In the genomic region with DNA sequence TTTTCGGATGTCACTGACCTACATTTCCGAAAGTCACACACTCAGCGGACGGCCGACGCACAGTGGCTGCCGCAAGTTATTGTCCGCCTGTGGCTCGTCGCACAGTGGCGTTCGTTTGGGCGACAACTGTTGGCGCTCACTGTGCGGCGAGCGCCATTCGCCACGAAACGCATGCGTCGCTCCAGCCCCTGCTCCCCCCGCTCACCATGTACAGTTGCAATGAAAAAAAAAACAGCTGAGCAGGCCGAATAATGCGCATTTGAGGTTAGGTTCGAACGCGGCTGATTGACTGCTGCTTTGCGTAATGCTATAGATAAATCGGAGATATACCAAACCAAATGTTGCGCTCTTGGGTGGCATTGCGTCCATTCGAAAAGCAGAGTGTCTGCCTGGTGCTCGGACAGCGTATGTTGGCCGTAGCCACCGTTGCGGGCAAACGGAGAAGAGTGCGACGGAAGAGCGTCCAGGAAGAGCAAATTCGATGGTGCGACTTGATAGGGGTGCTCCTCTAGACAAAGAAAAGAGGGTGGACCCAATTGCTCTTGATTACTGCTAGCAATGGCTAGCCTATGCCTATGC, we compare ENCODE assay signal across 1 fruit fly cellular context.
TF ChIP-seq lines count a peak whose summit lies in the region.

No protein-coding gene starts in this region.

TF ChIP-seq in whole organism, embryonic, 481 proteins besides CTCF, POLR2A, EP300 and RAD21 (continued from another document and continues in another):
- TF ChIP-seq Eip74EF (GFP tag; optimal IDR thresholded peaks at IDR 0.05; lab: Kevin White, UChicago), result peak in 1 of 2 experiments; percentile 59
- TF ChIP-seq CG10267 (tag; optimal IDR thresholded peaks at IDR 0.05; lab: Kevin White, UChicago), result peak; percentile 42
- TF ChIP-seq Camta (GFP tag; optimal IDR thresholded peaks at IDR 0.05; lab: Kevin White, UChicago), result peak; percentile 74
- TF ChIP-seq Ets97D (GFP tag; optimal IDR thresholded peaks at IDR 0.05; lab: Kevin White, UChicago), result peak; percentile 86
- TF ChIP-seq Pdp1 (GFP tag; optimal IDR thresholded peaks at IDR 0.05; lab: Kevin White, UChicago), result peak; percentile 88 to 99
- TF ChIP-seq Meics (GFP tag; optimal IDR thresholded peaks at IDR 0.05; lab: Kevin White, UChicago), result peak; percentile 82
- peak; percentile 44; the same call in 1 of the 3 replicates for TF ChIP-seq HLH4C (GFP tag; IDR thresholded peaks at IDR 0.05; lab: Robert Waterston, UW; ENCODE audit: partially characterized antibody)
- peak; percentile 84 for TF ChIP-seq chn (GFP tag; optimal IDR thresholded peaks at IDR 0.05; lab: Kevin White, UChicago)
- TF ChIP-seq Lhr (GFP tag; optimal IDR thresholded peaks at IDR 0.05; lab: Kevin White, UChicago), result peak; percentile 45
- peak; percentile 58 for TF ChIP-seq CG6854 (GFP tag; optimal IDR thresholded peaks at IDR 0.05; lab: Kevin White, UChicago)
- TF ChIP-seq H2.0 (GFP tag; IDR thresholded peaks at IDR 0.05; lab: Robert Waterston, UW), result peak; percentile 87
- TF ChIP-seq CG10209 (GFP tag; optimal IDR thresholded peaks at IDR 0.05; lab: Kevin White, UChicago), result peak; percentile 78
- peak; percentile 87 for TF ChIP-seq aop (GFP tag; IDR thresholded peaks at IDR 0.05; lab: Robert Waterston, UW)
- TF ChIP-seq sc (optimal IDR thresholded peaks at IDR 0.05; lab: Kevin White, UChicago), result no peak
- peak; percentile 32 for TF ChIP-seq sc (GFP tag; optimal IDR thresholded peaks at IDR 0.05; lab: Kevin White, UChicago)
- peak; percentile 79 for TF ChIP-seq Atf3 (GFP tag; optimal IDR thresholded peaks at IDR 0.05; lab: Kevin White, UChicago)
- TF ChIP-seq CG12104 (GFP tag; optimal IDR thresholded peaks at IDR 0.05; lab: Kevin White, UChicago), result peak; percentile 26
- TF ChIP-seq luna (GFP tag; optimal IDR thresholded peaks at IDR 0.05; lab: Kevin White, UChicago), result peak; percentile 50
- no peak for TF ChIP-seq CG31388 (GFP tag; optimal IDR thresholded peaks at IDR 0.05; lab: Kevin White, UChicago)
- no peak for TF ChIP-seq lov (optimal IDR thresholded peaks at IDR 0.05; lab: Kevin White, UChicago)
- peak; percentile 88 for TF ChIP-seq lov (GFP tag; IDR thresholded peaks at IDR 0.05; lab: Robert Waterston, UW)
- peak; percentile 64; the same call in 1 of the 2 replicates for TF ChIP-seq bbx (GFP tag; IDR thresholded peaks at IDR 0.05; lab: Robert Waterston, UW; ENCODE audit: partially characterized antibody)
- TF ChIP-seq ind (GFP tag; optimal IDR thresholded peaks at IDR 0.05; lab: Kevin White, UChicago), result peak; percentile 89
- peak; percentile 87 for TF ChIP-seq CG14667 (GFP tag; IDR thresholded peaks at IDR 0.05; lab: Robert Waterston, UW)
- peak; percentile 81 for TF ChIP-seq ems (GFP tag; optimal IDR thresholded peaks at IDR 0.05; lab: Kevin White, UChicago)
- TF ChIP-seq zfh2 (GFP tag; optimal IDR thresholded peaks at IDR 0.05; lab: Kevin White, UChicago), result peak; percentile 76
- peak; percentile 98 for TF ChIP-seq Med (GFP tag; lab: Kevin White, UChicago)
- peak; percentile 88 for TF ChIP-seq otp (GFP tag; IDR thresholded peaks at IDR 0.05; lab: Robert Waterston, UW)
- TF ChIP-seq BtbVII (GFP tag; optimal IDR thresholded peaks at IDR 0.05; lab: Kevin White, UChicago), result peak; percentile 72
- peak; percentile 99 for TF ChIP-seq ftz-f1 (GFP tag; optimal IDR thresholded peaks at IDR 0.05; lab: Kevin White, UChicago)
- peak; percentile 67 for TF ChIP-seq CG17829 (tag; optimal IDR thresholded peaks at IDR 0.05; lab: Kevin White, UChicago)
- TF ChIP-seq CG4707 (GFP tag; optimal IDR thresholded peaks at IDR 0.05; lab: Kevin White, UChicago), result peak; percentile 81
- peak; percentile 77 for TF ChIP-seq ssp (GFP tag; IDR thresholded peaks at IDR 0.05; lab: Robert Waterston, UW)
- TF ChIP-seq prd (optimal IDR thresholded peaks at IDR 0.05; lab: Kevin White, UChicago), result no peak
- TF ChIP-seq prd (GFP tag; IDR thresholded peaks at IDR 0.05; lab: Robert Waterston, UW), result peak; percentile 90
- peak in 1 of 2 experiments; percentile 39 for TF ChIP-seq insv (GFP tag; optimal IDR thresholded peaks at IDR 0.05; lab: Kevin White, UChicago)
- peak; percentile 81 for TF ChIP-seq cwo (GFP tag; optimal IDR thresholded peaks at IDR 0.05; lab: Kevin White, UChicago)
- peak; percentile 92 for TF ChIP-seq mam (GFP tag; optimal IDR thresholded peaks at IDR 0.05; lab: Kevin White, UChicago)
- peak; percentile 80 for TF ChIP-seq B-H1 (GFP tag; IDR thresholded peaks at IDR 0.05; lab: Robert Waterston, UW)
- TF ChIP-seq Ravus (GFP tag; IDR thresholded peaks at IDR 0.05; lab: Robert Waterston, UW), result peak; percentile 49
- peak; percentile 68; the same call in 1 of the 2 replicates for TF ChIP-seq ham (GFP tag; IDR thresholded peaks at IDR 0.05; lab: Robert Waterston, UW)
- TF ChIP-seq CG12744 (GFP tag; optimal IDR thresholded peaks at IDR 0.05; lab: Kevin White, UChicago), result peak; percentile 52
- peak; percentile 75 for TF ChIP-seq PHDP (tag; optimal IDR thresholded peaks at IDR 0.05; lab: Kevin White, UChicago)
- no peak for TF ChIP-seq dmrt11E (tag; optimal IDR thresholded peaks at IDR 0.05; lab: Kevin White, UChicago)
- TF ChIP-seq CG10274 (GFP tag; optimal IDR thresholded peaks at IDR 0.05; lab: Kevin White, UChicago), result peak; percentile 65
- 0 out of 3 replicates have a peak, but pooled peaks have one; percentile 42 for TF ChIP-seq jigr1 (GFP tag; IDR thresholded peaks at IDR 0.05; lab: Robert Waterston, UW)
- TF ChIP-seq maf-S (GFP tag; optimal IDR thresholded peaks at IDR 0.05; lab: Kevin White, UChicago), result peak; percentile 75
- peak; percentile 32 for TF ChIP-seq D19A (tag; optimal IDR thresholded peaks at IDR 0.05; lab: Kevin White, UChicago)
- peak; percentile 80 for TF ChIP-seq CG13296 (GFP tag; optimal IDR thresholded peaks at IDR 0.05; lab: Kevin White, UChicago)
- peak; percentile 77 for TF ChIP-seq CG11398 (GFP tag; optimal IDR thresholded peaks at IDR 0.05; lab: Kevin White, UChicago)
- peak; percentile 92 for TF ChIP-seq CG34376 (GFP tag; optimal IDR thresholded peaks at IDR 0.05; lab: Kevin White, UChicago)
- TF ChIP-seq CrebB (tag; optimal IDR thresholded peaks at IDR 0.05; lab: Kevin White, UChicago), result peak; percentile 74
- TF ChIP-seq Elba2 (GFP tag; optimal IDR thresholded peaks at IDR 0.05; lab: Kevin White, UChicago), result no peak
- TF ChIP-seq CG7786 (GFP tag; optimal IDR thresholded peaks at IDR 0.05; lab: Kevin White, UChicago), result peak; percentile 87
- peak; percentile 82 for TF ChIP-seq CG31224 (GFP tag; IDR thresholded peaks at IDR 0.05; lab: Robert Waterston, UW)
- peak; percentile 66 for TF ChIP-seq CG7357 (GFP tag; IDR thresholded peaks at IDR 0.05; lab: Robert Waterston, UW)
- TF ChIP-seq sqz (GFP tag; optimal IDR thresholded peaks at IDR 0.05; lab: Kevin White, UChicago), result peak; percentile 98
- TF ChIP-seq cg (GFP tag; optimal IDR thresholded peaks at IDR 0.05; lab: Kevin White, UChicago), result peak; percentile 19
- TF ChIP-seq stwl (tag; optimal IDR thresholded peaks at IDR 0.05; lab: Kevin White, UChicago), result peak; percentile 34
- TF ChIP-seq CG3726 (GFP tag; IDR thresholded peaks at IDR 0.05; lab: Robert Waterston, UW), result peak; percentile 69; the same call in 2 of the 3 replicates
- TF ChIP-seq CG1529 (GFP tag; optimal IDR thresholded peaks at IDR 0.05; lab: Kevin White, UChicago), result peak; percentile 54
- TF ChIP-seq CG17912 (GFP tag; optimal IDR thresholded peaks at IDR 0.05; lab: Kevin White, UChicago), result peak; percentile 83
- TF ChIP-seq CG12299 (tag; optimal IDR thresholded peaks at IDR 0.05; lab: Kevin White, UChicago), result peak; percentile 45
- peak; percentile 88 for TF ChIP-seq ranshi (GFP tag; IDR thresholded peaks at IDR 0.05; lab: Robert Waterston, UW)
- peak; percentile 97 for TF ChIP-seq CG34422 (GFP tag; IDR thresholded peaks at IDR 0.05; lab: Robert Waterston, UW)
- peak; percentile 48 for TF ChIP-seq CG15601 (tag; optimal IDR thresholded peaks at IDR 0.05; lab: Kevin White, UChicago)
- TF ChIP-seq danr (GFP tag; IDR thresholded peaks at IDR 0.05; lab: Robert Waterston, UW), result peak; percentile 49; the same call in 1 of the 2 replicates
- TF ChIP-seq CG3407 (GFP tag; optimal IDR thresholded peaks at IDR 0.05; lab: Kevin White, UChicago), result peak; percentile 53
- TF ChIP-seq D (optimal IDR thresholded peaks at IDR 0.05; lab: Kevin White, UChicago), result no peak
- TF ChIP-seq D (GFP tag; optimal IDR thresholded peaks at IDR 0.05; lab: Kevin White, UChicago), result peak; percentile 51
- TF ChIP-seq Mrtf (GFP tag; IDR thresholded peaks at IDR 0.05; lab: Robert Waterston, UW), result peak; percentile 92
- peak; percentile 36 for TF ChIP-seq CG12236 (GFP tag; optimal IDR thresholded peaks at IDR 0.05; lab: Kevin White, UChicago)
- peak; percentile 36 to 95 for TF ChIP-seq crp (GFP tag; optimal IDR thresholded peaks at IDR 0.05; lab: Kevin White, UChicago)
- TF ChIP-seq CG4360 (GFP tag; IDR thresholded peaks at IDR 0.05; lab: Robert Waterston, UW), result peak; percentile 59
- TF ChIP-seq CG2202 (tag; optimal IDR thresholded peaks at IDR 0.05; lab: Kevin White, UChicago), result peak; percentile 35
- peak; percentile 93 for TF ChIP-seq sens (GFP tag; lab: Kevin White, UChicago)
- no peak for TF ChIP-seq Lpt (GFP tag; optimal IDR thresholded peaks at IDR 0.05; lab: Kevin White, UChicago)
- peak; percentile 96 for TF ChIP-seq Antp (GFP tag; optimal IDR thresholded peaks at IDR 0.05; lab: Kevin White, UChicago)
- TF ChIP-seq sug (tag; optimal IDR thresholded peaks at IDR 0.05; lab: Kevin White, UChicago), result peak; percentile 85
- TF ChIP-seq da (GFP tag; optimal IDR thresholded peaks at IDR 0.05; lab: Kevin White, UChicago), result peak; percentile 71
- no peak for TF ChIP-seq cad (GFP tag; optimal IDR thresholded peaks at IDR 0.05; lab: Kevin White, UChicago)
- peak; percentile 67 for TF ChIP-seq CG8290 (GFP tag; optimal IDR thresholded peaks at IDR 0.05; lab: Kevin White, UChicago)
- TF ChIP-seq CG8290 (tag; optimal IDR thresholded peaks at IDR 0.05; lab: Kevin White, UChicago), result peak; percentile 32 to 97
- TF ChIP-seq az2 (GFP tag; optimal IDR thresholded peaks at IDR 0.05; lab: Kevin White, UChicago), result peak; percentile 84
- peak; percentile 95 for TF ChIP-seq lab (GFP tag; optimal IDR thresholded peaks at IDR 0.05; lab: Kevin White, UChicago)
- TF ChIP-seq CG4820 (GFP tag; optimal IDR thresholded peaks at IDR 0.05; lab: Kevin White, UChicago), result peak; percentile 55
- TF ChIP-seq lmd (GFP tag; IDR thresholded peaks at IDR 0.05; lab: Robert Waterston, UW), result peak; percentile 88
- TF ChIP-seq CG3281 (GFP tag; optimal IDR thresholded peaks at IDR 0.05; lab: Kevin White, UChicago), result peak; percentile 72
- TF ChIP-seq mld (GFP tag; IDR thresholded peaks at IDR 0.05; lab: Robert Waterston, UW; ENCODE audit: partially characterized antibody), result 0 out of 3 replicates have a peak, but pooled peaks have one; percentile 21
- peak; percentile 65 for TF ChIP-seq eyg (GFP tag; optimal IDR thresholded peaks at IDR 0.05; lab: Kevin White, UChicago)
- peak; percentile 39 for TF ChIP-seq Nf-YB (GFP tag; optimal IDR thresholded peaks at IDR 0.05; lab: Kevin White, UChicago)
- TF ChIP-seq gsb (GFP tag; IDR thresholded peaks at IDR 0.05; lab: Robert Waterston, UW), result peak; percentile 84
- TF ChIP-seq klu (GFP tag; IDR thresholded peaks at IDR 0.05; lab: Robert Waterston, UW), result peak; percentile 72
- TF ChIP-seq salm (tag; optimal IDR thresholded peaks at IDR 0.05; lab: Kevin White, UChicago), result peak; percentile 14
- TF ChIP-seq Awh (GFP tag; IDR thresholded peaks at IDR 0.05; lab: Robert Waterston, UW), result peak; percentile 91
- peak; percentile 80 for TF ChIP-seq Atf-2 (GFP tag; optimal IDR thresholded peaks at IDR 0.05; lab: Kevin White, UChicago)
- peak; percentile 56 for TF ChIP-seq Sry-δ (GFP tag; optimal IDR thresholded peaks at IDR 0.05; lab: Kevin White, UChicago)
- peak; percentile 58 for TF ChIP-seq CG7928 (GFP tag; optimal IDR thresholded peaks at IDR 0.05; lab: Kevin White, UChicago)
- peak; percentile 55; the same call in 2 of the 3 replicates for TF ChIP-seq knrl (GFP tag; IDR thresholded peaks at IDR 0.05; lab: Robert Waterston, UW; ENCODE audit: partially characterized antibody)
- peak; percentile 95 for TF ChIP-seq CG15073 (GFP tag; optimal IDR thresholded peaks at IDR 0.05; lab: Kevin White, UChicago)
- TF ChIP-seq CG18764 (GFP tag; optimal IDR thresholded peaks at IDR 0.05; lab: Kevin White, UChicago), result peak; percentile 46
- peak; percentile 68 for TF ChIP-seq Poxn (GFP tag; IDR thresholded peaks at IDR 0.05; lab: Robert Waterston, UW)
- TF ChIP-seq CG11504 (tag; optimal IDR thresholded peaks at IDR 0.05; lab: Kevin White, UChicago), result peak; percentile 83
- TF ChIP-seq CG17361 (GFP tag; IDR thresholded peaks at IDR 0.05; lab: Robert Waterston, UW), result peak; percentile 58; the same call in 2 of the 3 replicates
- TF ChIP-seq CG1024 (GFP tag; IDR thresholded peaks at IDR 0.05; lab: Robert Waterston, UW), result peak; percentile 79
- TF ChIP-seq CG17359 (tag; optimal IDR thresholded peaks at IDR 0.05; lab: Kevin White, UChicago), result peak; percentile 78
- peak; percentile 65 for TF ChIP-seq CG2712 (tag; optimal IDR thresholded peaks at IDR 0.05; lab: Kevin White, UChicago)
- TF ChIP-seq tup (GFP tag; optimal IDR thresholded peaks at IDR 0.05; lab: Kevin White, UChicago), result peak; percentile 67
- peak; percentile 87 for TF ChIP-seq CG11085 (GFP tag; IDR thresholded peaks at IDR 0.05; lab: Robert Waterston, UW)
- TF ChIP-seq Oaz (GFP tag; IDR thresholded peaks at IDR 0.05; lab: Robert Waterston, UW), result peak; percentile 76
- TF ChIP-seq fd64A (GFP tag; optimal IDR thresholded peaks at IDR 0.05; lab: Kevin White, UChicago), result peak; percentile 75
- TF ChIP-seq CG2199 (GFP tag; IDR thresholded peaks at IDR 0.05; lab: Robert Waterston, UW), result peak; percentile 91
- peak; percentile 51 for TF ChIP-seq exex (tag; optimal IDR thresholded peaks at IDR 0.05; lab: Kevin White, UChicago)
- peak; percentile 81 for TF ChIP-seq ara (GFP tag; IDR thresholded peaks at IDR 0.05; lab: Robert Waterston, UW)
- peak; percentile 70 for TF ChIP-seq CG18011 (GFP tag; optimal IDR thresholded peaks at IDR 0.05; lab: Kevin White, UChicago)
- no peak for TF ChIP-seq hbn (GFP tag; IDR thresholded peaks at IDR 0.05; lab: Robert Waterston, UW; ENCODE audit: partially characterized antibody)
- no peak for TF ChIP-seq fru (optimal IDR thresholded peaks at IDR 0.05; lab: Kevin White, UChicago)
- TF ChIP-seq pnt (GFP tag; optimal IDR thresholded peaks at IDR 0.05; lab: Kevin White, UChicago), result peak; percentile 87
- TF ChIP-seq CG16813 (GFP tag; IDR thresholded peaks at IDR 0.05; lab: Robert Waterston, UW; ENCODE audit: partially characterized antibody), result no peak
- peak; percentile 64 for TF ChIP-seq gcm2 (GFP tag; optimal IDR thresholded peaks at IDR 0.05; lab: Kevin White, UChicago)
- TF ChIP-seq Hr78 (GFP tag; optimal IDR thresholded peaks at IDR 0.05; lab: Kevin White, UChicago), result peak in 1 of 2 experiments; percentile 48
- peak; percentile 88 for TF ChIP-seq pum (GFP tag; optimal IDR thresholded peaks at IDR 0.05; lab: Kevin White, UChicago)
- TF ChIP-seq HHEX (GFP tag; optimal IDR thresholded peaks at IDR 0.05; lab: Kevin White, UChicago), result peak; percentile 84
